Worm (Caenorhabditis elegans): ENCODE results near the gene F49F1.12.

The F49F1.12 gene

ce11 chrIV:4172242-4172641 is 29.4 kb upstream of the F49F1.12 start:
- no peak for TF ChIP-seq eor-1 (tag; optimal IDR thresholded peaks at IDR 0.05)
- no peak for TF ChIP-seq nhr-77 (tag; optimal IDR thresholded peaks at IDR 0.05)
- TF ChIP-seq sea-2 (GFP tag; optimal IDR thresholded peaks at IDR 0.05) = no peak
- no peak for TF ChIP-seq nhr-67 (tag; optimal IDR thresholded peaks at IDR 0.05)
- no peak for TF ChIP-seq ceh-28 (tag; optimal IDR thresholded peaks at IDR 0.05)
- TF ChIP-seq nhr-43 (tag; optimal IDR thresholded peaks at IDR 0.05; ENCODE audit: poor library complexity, severe bottlenecking) = no peak
- no peak for TF ChIP-seq mdl-1 (tag; optimal IDR thresholded peaks at IDR 0.05)
- TF ChIP-seq fos-1 (tag; optimal IDR thresholded peaks at IDR 0.05) = no peak
- TF ChIP-seq nhr-28 (tag; optimal IDR thresholded peaks at IDR 0.05) = no peak
- TF ChIP-seq elt-3 (tag; optimal IDR thresholded peaks at IDR 0.05) = no peak
- TF ChIP-seq tbx-2 (tag; optimal IDR thresholded peaks at IDR 0.05) = no peak
- TF ChIP-seq ztf-4 (tag; optimal IDR thresholded peaks at IDR 0.05) = no peak
- TF ChIP-seq lin-15B (tag; optimal IDR thresholded peaks at IDR 0.05) = no peak
- TF ChIP-seq zag-1 (tag; optimal IDR thresholded peaks at IDR 0.05) = no peak
- TF ChIP-seq nhr-237 (tag; optimal IDR thresholded peaks at IDR 0.05) = no peak
- TF ChIP-seq lin-39 (tag; optimal IDR thresholded peaks at IDR 0.05) = no peak
- TF ChIP-seq nhr-25 (tag; optimal IDR thresholded peaks at IDR 0.05) = no peak
- TF ChIP-seq nhr-12 (tag; optimal IDR thresholded peaks at IDR 0.05) = no peak
- TF ChIP-seq snpc-4 (tag; optimal IDR thresholded peaks at IDR 0.05) = no peak
- no peak for TF ChIP-seq elt-1 (tag; optimal IDR thresholded peaks at IDR 0.05)

- no peak for TF ChIP-seq aly-2 (tag; optimal IDR thresholded peaks at IDR 0.05)
- peak; percentile 75 for TF ChIP-seq snpc-4 (tag; optimal IDR thresholded peaks at IDR 0.05)
- peak; percentile 87 for TF ChIP-seq lin-15B (tag; optimal IDR thresholded peaks at IDR 0.05)
- peak; percentile 3 for TF ChIP-seq elt-2 (tag; optimal IDR thresholded peaks at IDR 0.05)
These were observed 28.8 kb upstream of the F49F1.12 start, which contains the start of the genes K08D10.13 and rnp-2 for ce11 chrIV:4171531-4172163. Gene K08D10.13, minus strand, starts transcription at chrIV:4171581. Gene rnp-2, plus strand, starts transcription at chrIV:4172076.

ce11 chrIV:4167296-4167695 is 24.4 kb upstream of the F49F1.12 start:
- TF ChIP-seq nhr-28 (tag; optimal IDR thresholded peaks at IDR 0.05) = no peak
- TF ChIP-seq egl-5 (tag; optimal IDR thresholded peaks at IDR 0.05) = no peak
- TF ChIP-seq egl-27 (tag; optimal IDR thresholded peaks at IDR 0.05) = no peak
- TF ChIP-seq pqm-1 (tag; optimal IDR thresholded peaks at IDR 0.05) = no peak
- TF ChIP-seq jun-1 (tag; optimal IDR thresholded peaks at IDR 0.05) = no peak
- TF ChIP-seq ztf-4 (tag; optimal IDR thresholded peaks at IDR 0.05) = no peak
- TF ChIP-seq nhr-23 (tag; optimal IDR thresholded peaks at IDR 0.05) = no peak
- TF ChIP-seq ceh-28 (tag; optimal IDR thresholded peaks at IDR 0.05) = no peak
- no peak for TF ChIP-seq nhr-25 (tag; optimal IDR thresholded peaks at IDR 0.05)
- no peak for TF ChIP-seq sea-2 (GFP tag; optimal IDR thresholded peaks at IDR 0.05)
- no peak for TF ChIP-seq eor-1 (tag; optimal IDR thresholded peaks at IDR 0.05)
- no peak for TF ChIP-seq mml-1 (tag; optimal IDR thresholded peaks at IDR 0.05)
- TF ChIP-seq ZK546.5 (tag; optimal IDR thresholded peaks at IDR 0.05) = no peak
- TF ChIP-seq nhr-237 (tag; optimal IDR thresholded peaks at IDR 0.05) = no peak
- TF ChIP-seq lin-15B (tag; optimal IDR thresholded peaks at IDR 0.05) = no peak
- TF ChIP-seq elt-2 (tag; optimal IDR thresholded peaks at IDR 0.05) = no peak
- TF ChIP-seq ceh-16 (tag; optimal IDR thresholded peaks at IDR 0.05) = no peak
- TF ChIP-seq nhr-11 (tag; optimal IDR thresholded peaks at IDR 0.05) = no peak
- no peak for TF ChIP-seq ceh-82 (tag; optimal IDR thresholded peaks at IDR 0.05)

- TF ChIP-seq daf-12 (tag; optimal IDR thresholded peaks at IDR 0.05) = no peak
- no peak for TF ChIP-seq egl-27 (tag; optimal IDR thresholded peaks at IDR 0.05)
- no peak for TF ChIP-seq unc-62 (GFP tag; optimal IDR thresholded peaks at IDR 0.05)
- no peak for TF ChIP-seq tbx-2 (tag; optimal IDR thresholded peaks at IDR 0.05)
- no peak for TF ChIP-seq lin-15B (tag; optimal IDR thresholded peaks at IDR 0.05)
- no peak for TF ChIP-seq lsy-12 (tag; optimal IDR thresholded peaks at IDR 0.05)
These were observed 21.5 kb upstream of the F49F1.12 start, which contains the start of gene scrm-8 for ce11 chrIV:4164392-4164791. Gene scrm-8, plus strand, starts transcription at chrIV:4164692.

- TF ChIP-seq lin-39 (tag; optimal IDR thresholded peaks at IDR 0.05) = no peak
- no peak for TF ChIP-seq lin-15B (tag; optimal IDR thresholded peaks at IDR 0.05)
- no peak for TF ChIP-seq snpc-4 (tag; optimal IDR thresholded peaks at IDR 0.05)
- TF ChIP-seq elt-3 (tag; optimal IDR thresholded peaks at IDR 0.05) = no peak
- no peak for TF ChIP-seq unc-62 (GFP tag; optimal IDR thresholded peaks at IDR 0.05)
- TF ChIP-seq fkh-2 (tag; optimal IDR thresholded peaks at IDR 0.05) = no peak
- no peak for TF ChIP-seq nhr-76 (tag; optimal IDR thresholded peaks at IDR 0.05)
- TF ChIP-seq sea-2 (GFP tag; optimal IDR thresholded peaks at IDR 0.05) = no peak
- TF ChIP-seq aly-2 (tag; optimal IDR thresholded peaks at IDR 0.05) = no peak
- TF ChIP-seq zag-1 (tag; optimal IDR thresholded peaks at IDR 0.05) = no peak
- no peak for TF ChIP-seq nfya-1 (tag; optimal IDR thresholded peaks at IDR 0.05; ENCODE audit: insufficient read depth)
- TF ChIP-seq egl-5 (tag; optimal IDR thresholded peaks at IDR 0.05) = no peak
- TF ChIP-seq skn-1 (tag; optimal IDR thresholded peaks at IDR 0.05) = no peak
- no peak for TF ChIP-seq ceh-16 (tag; optimal IDR thresholded peaks at IDR 0.05)
These were observed 19.2 kb upstream of the F49F1.12 start, which contains the start of gene scrm-5 for ce11 chrIV:4162121-4162520. Gene scrm-5, plus strand, starts transcription at chrIV:4162421.

All from whole organism, L3 larva.